Fruit fly (Drosophila melanogaster): ENCODE measurements around the gene Lgr4.

Lgr4 gene

dm6 chrX:13238294-13238917 is 49.4 kb upstream of the Lgr4 start (continued):
- no peak for TF ChIP-seq sens-2 (GFP tag; IDR thresholded peaks at IDR 0.05)
- TF ChIP-seq zfh1 (GFP tag; IDR thresholded peaks at IDR 0.05) = no peak
- TF ChIP-seq chinmo (GFP tag; IDR thresholded peaks at IDR 0.05; ENCODE audit: partially characterized antibody) = 0 out of 4 replicates have a peak, but pooled peaks have one; percentile 22
- TF ChIP-seq jumu (GFP tag; optimal IDR thresholded peaks at IDR 0.05) = no peak
- peak; percentile 39 for TF ChIP-seq phol (tag; optimal IDR thresholded peaks at IDR 0.05)
- TF ChIP-seq CG13424 (tag; optimal IDR thresholded peaks at IDR 0.05) = peak; percentile 23
- TF ChIP-seq dpn (GFP tag; optimal IDR thresholded peaks at IDR 0.05) = peak in 1 of 2 experiments; percentile 7
- TF ChIP-seq PHDP (tag; optimal IDR thresholded peaks at IDR 0.05) = peak; percentile 6
- peak; percentile 34 for TF ChIP-seq CG18262 (tag; optimal IDR thresholded peaks at IDR 0.05)
- peak; percentile 26 to 31 for TF ChIP-seq bsh (GFP tag; optimal IDR thresholded peaks at IDR 0.05)
- peak; percentile 50 for TF ChIP-seq dmrt99B (tag; optimal IDR thresholded peaks at IDR 0.05)
- TF ChIP-seq grau (tag; optimal IDR thresholded peaks at IDR 0.05) = peak; percentile 12
- TF ChIP-seq CG10979 (tag; optimal IDR thresholded peaks at IDR 0.05) = peak; percentile 33
- TF ChIP-seq nmo (GFP tag; optimal IDR thresholded peaks at IDR 0.05) = peak; percentile 23
- TF ChIP-seq sens (GFP tag) = peak; percentile 88
- peak; percentile 41 for TF ChIP-seq CG30403 (GFP tag; optimal IDR thresholded peaks at IDR 0.05)
- peak; percentile 90 for TF ChIP-seq Drgx (GFP tag; IDR thresholded peaks at IDR 0.05)
- peak; percentile 42 for TF ChIP-seq CG7839 (tag; optimal IDR thresholded peaks at IDR 0.05)
- no peak for TF ChIP-seq Asciz (GFP tag; optimal IDR thresholded peaks at IDR 0.05)
- TF ChIP-seq CG31441 (GFP tag; IDR thresholded peaks at IDR 0.05) = peak; percentile 38; the same call in 1 of the 2 replicates
- TF ChIP-seq CG2678 (tag; optimal IDR thresholded peaks at IDR 0.05) = peak; percentile 14
- peak in 1 of 2 experiments; percentile 51 for TF ChIP-seq Hr51 (GFP tag; optimal IDR thresholded peaks at IDR 0.05)
- no peak for TF ChIP-seq gsb (GFP tag; IDR thresholded peaks at IDR 0.05)
- TF ChIP-seq Sry-β (GFP tag; optimal IDR thresholded peaks at IDR 0.05) = no peak
- no peak for TF ChIP-seq Lim3 (GFP tag; IDR thresholded peaks at IDR 0.05)
- TF ChIP-seq Myb (GFP tag; optimal IDR thresholded peaks at IDR 0.05) = no peak
- peak; percentile 23 for TF ChIP-seq Med (GFP tag)
- TF ChIP-seq lola (GFP tag; optimal IDR thresholded peaks at IDR 0.05) = peak in 1 of 3 experiments; percentile 10
- no peak for TF ChIP-seq gt (GFP tag; IDR thresholded peaks at IDR 0.05)
- TF ChIP-seq cwo (GFP tag; optimal IDR thresholded peaks at IDR 0.05) = no peak
- TF ChIP-seq z (GFP tag; IDR thresholded peaks at IDR 0.05) = peak; percentile 76
- TF ChIP-seq fd96Cb (tag; optimal IDR thresholded peaks at IDR 0.05) = peak; percentile 36
- no peak for TF ChIP-seq Dfd (GFP tag; optimal IDR thresholded peaks at IDR 0.05)
- TF ChIP-seq CG34422 (GFP tag; IDR thresholded peaks at IDR 0.05) = 0 out of 3 replicates have a peak, but pooled peaks have one; percentile 18
- TF ChIP-seq CG10267 (tag; optimal IDR thresholded peaks at IDR 0.05) = peak; percentile 2
- peak; percentile 4 for TF ChIP-seq az2 (GFP tag; optimal IDR thresholded peaks at IDR 0.05)
- peak; percentile 8 for TF ChIP-seq Xbp1 (GFP tag; optimal IDR thresholded peaks at IDR 0.05)
- TF ChIP-seq CG8388 (GFP tag; optimal IDR thresholded peaks at IDR 0.05) = peak; percentile 16
- no peak for TF ChIP-seq CG6854 (GFP tag; optimal IDR thresholded peaks at IDR 0.05)
- TF ChIP-seq D (optimal IDR thresholded peaks at IDR 0.05) = no peak
- TF ChIP-seq D (GFP tag; optimal IDR thresholded peaks at IDR 0.05) = no peak
- peak in 1 of 2 experiments; percentile 10 for TF ChIP-seq Eip74EF (GFP tag; optimal IDR thresholded peaks at IDR 0.05)
- peak; percentile 25 for TF ChIP-seq CG12391 (tag; optimal IDR thresholded peaks at IDR 0.05)
- TF ChIP-seq Ets65A (GFP tag) = peak; percentile 69
- no peak for TF ChIP-seq tx (GFP tag; optimal IDR thresholded peaks at IDR 0.05)

All from whole organism, embryonic.